Worm (Caenorhabditis elegans) whole organism, L1 larva: ENCODE measurements around the gene C03B1.3.

Experiments used
- C04F5.9 ChIP-seq: sonication (generic microtip); optimal IDR thresholded peaks from 2 replicates; lab custom pipeline; 2016; ENCODE audit warnings: missing genetic modification characterization, missing compliant biosample characterization
- F16B12.6 ChIP-seq: fragments of 150-350 bp; optimal IDR thresholded peaks from 2 replicates; lab custom pipeline; 2014; ENCODE audit warnings: missing biosample characterization, missing genetic modification characterization
- aha-1 ChIP-seq: fragments of 150-350 bp; optimal IDR thresholded peaks from 2 replicates; lab custom pipeline; 2014; ENCODE audit warnings: missing biosample characterization, missing genetic modification characterization
- aly-2 ChIP-seq: fragments of 150-350 bp; optimal IDR thresholded peaks from 2 replicates; lab custom pipeline; 2014; ENCODE audit warnings: missing biosample characterization, missing genetic modification characterization
- ama-1 ChIP-seq: fragments of 150-350 bp; optimal IDR thresholded peaks from 2 replicates; lab custom pipeline; 2014
- ceh-63 ChIP-seq: fragments of 200-800 bp; sonication (Bioruptor generic); optimal IDR thresholded peaks from 2 replicates; lab custom pipeline; 2018; ENCODE audit warnings: mild to moderate bottlenecking, missing genetic modification characterization, missing compliant biosample characterization
- ceh-82 ChIP-seq, 3 experiments: fragments of 150-350 bp in 1 of 3; sonication (generic microtip) in 2 of 3; optimal IDR thresholded peaks; 2 replicates each; lab custom pipeline; 2014 to 2017; ENCODE audit warnings: missing biosample characterization in 3 of 3, missing genetic modification characterization in 3 of 3
- ceh-88 ChIP-seq: fragments of 200-800 bp; sonication (Bioruptor generic); IDR thresholded peaks from 2 replicates; pipeline ENCODE4 v1.3.6; 2022; ENCODE audit warnings: missing genetic modification characterization, missing compliant biosample characterization
- ceh-90 ChIP-seq: sonication (generic microtip); optimal IDR thresholded peaks from 2 replicates; lab custom pipeline; 2016; ENCODE audit warnings: missing genetic modification characterization, missing compliant biosample characterization
- dpl-1 ChIP-seq, 3 experiments: fragments of 150-350 bp in 2 of 3; sonication (generic microtip) in 1 of 3; optimal IDR thresholded peaks; 2 replicates each; lab custom pipeline; 2014 to 2017; ENCODE audit warnings: missing biosample characterization in 3 of 3, missing genetic modification characterization in 3 of 3, missing genetic modification reagents in 3 of 3
- dsc-1 ChIP-seq: sonication (generic microtip); optimal IDR thresholded peaks from 2 replicates; lab custom pipeline; 2016; ENCODE audit warnings: mild to moderate bottlenecking, missing genetic modification characterization, missing compliant biosample characterization
- efl-1 ChIP-seq, 4 experiments: fragments of 150-350 bp; optimal IDR thresholded peaks in 3 of 4; peaks in 1 of 4; 1 replicate in 1 of 4; 2 replicates in 3 of 4; lab custom pipeline; 2014; ENCODE audit warnings: missing biosample characterization in 2 of 4, missing genetic modification characterization in 2 of 4, missing genetic modification reagents in 2 of 4
- egl-13 ChIP-seq: sonication (generic microtip); optimal IDR thresholded peaks from 2 replicates; lab custom pipeline; 2016; ENCODE audit warnings: missing genotype, missing genetic modification reagents, missing genetic modification characterization, missing compliant biosample characterization
- egl-27 ChIP-seq, 2 experiments: fragments of 150-350 bp in 1 of 2; sonication (generic microtip); optimal IDR thresholded peaks; 3 replicates each; lab custom pipeline; 2017 to 2018; ENCODE audit warnings: missing biosample characterization in 2 of 2, missing genetic modification characterization in 2 of 2, missing genetic modification reagents in 2 of 2
- elt-3 ChIP-seq, 6 experiments: fragments of 150-350 bp in 1 of 6; sonication (generic microtip); optimal IDR thresholded peaks; 2 replicates each; lab custom pipeline; 2017 to 2018; ENCODE audit warnings: missing biosample characterization in 6 of 6, missing genetic modification characterization in 6 of 6, inconsistent platforms in 1 of 6
- ets-5 ChIP-seq: fragments of 200-800 bp; sonication (Bioruptor generic); IDR thresholded peaks from 2 replicates; pipeline ENCODE4 v1.3.6; 2022; ENCODE audit warnings: missing genetic modification characterization, missing compliant biosample characterization
- fkh-10 ChIP-seq: sonication (generic microtip); optimal IDR thresholded peaks from 2 replicates; lab custom pipeline; 2017; ENCODE audit warnings: missing biosample characterization, missing genetic modification reagents, missing genetic modification characterization
- fos-1 ChIP-seq: fragments of 150-350 bp; optimal IDR thresholded peaks from 2 replicates; lab custom pipeline; 2014; ENCODE audit warnings: missing biosample characterization, missing genetic modification characterization
- grh-1 ChIP-seq: fragments of 200-800 bp; sonication (Bioruptor generic); IDR thresholded peaks from 2 replicates; pipeline ENCODE4 v1.3.6; 2022; ENCODE audit warnings: missing genetic modification reagents, missing genetic modification characterization, missing compliant biosample characterization
- hpl-2 ChIP-seq: fragments of 150-350 bp; optimal IDR thresholded peaks from 2 replicates; lab custom pipeline; 2014; ENCODE audit warnings: missing biosample characterization, missing genetic modification reagents, missing genetic modification characterization
- irx-1 ChIP-seq: sonication (generic microtip); optimal IDR thresholded peaks from 2 replicates; lab custom pipeline; 2016; ENCODE audit warnings: missing genetic modification characterization, missing compliant biosample characterization
- isw-1 ChIP-seq: fragments of 200-800 bp; sonication (Bioruptor generic); IDR thresholded peaks from 2 replicates; pipeline ENCODE4 v1.3.6; 2022; ENCODE audit warnings: missing genetic modification characterization, missing compliant biosample characterization
- jun-1 ChIP-seq: fragments of 150-350 bp; optimal IDR thresholded peaks from 2 replicates; lab custom pipeline; 2014; ENCODE audit warnings: missing biosample characterization, missing genetic modification reagents, missing genetic modification characterization
- lin-14 ChIP-seq: fragments of 200-800 bp; sonication (Bioruptor generic); optimal IDR thresholded peaks from 2 replicates; lab custom pipeline; 2018; ENCODE audit warnings: mild to moderate bottlenecking, missing genetic modification characterization, moderate library complexity, missing compliant biosample characterization
- lin-15B ChIP-seq: fragments of 150-350 bp; sonication (generic microtip); optimal IDR thresholded peaks from 3 replicates; lab custom pipeline; 2014; ENCODE audit warnings: missing biosample characterization, missing genetic modification characterization
- lin-35 ChIP-seq, 2 experiments: fragments of 150-350 bp; optimal IDR thresholded peaks; 2 replicates each; lab custom pipeline; 2014; ENCODE audit warnings: missing biosample characterization in 2 of 2, missing genetic modification characterization in 2 of 2, missing genetic modification reagents in 2 of 2
- lin-39 ChIP-seq: fragments of 150-350 bp; optimal IDR thresholded peaks from 2 replicates; lab custom pipeline; 2014; ENCODE audit warnings: missing biosample characterization, missing genetic modification reagents, missing genetic modification characterization
- lir-3 ChIP-seq: sonication (generic microtip); optimal IDR thresholded peaks from 2 replicates; lab custom pipeline; 2016; ENCODE audit warnings: mild to moderate bottlenecking, missing genetic modification characterization, moderate library complexity, missing compliant biosample characterization; ENCODE audit not compliant: poor library complexity
- lsy-2 ChIP-seq, 2 experiments: fragments of 150-350 bp; optimal IDR thresholded peaks; 2 replicates each; lab custom pipeline; 2014; ENCODE audit warnings: missing biosample characterization in 2 of 2, missing genetic modification characterization in 2 of 2
- mab-9 ChIP-seq: fragments of 200-800 bp; sonication (Bioruptor generic); IDR thresholded peaks from 2 replicates; pipeline ENCODE4 v1.3.6; 2022; ENCODE audit warnings: missing genetic modification reagents, missing genetic modification characterization, missing compliant biosample characterization
- mef-2 ChIP-seq: fragments of 150-350 bp; optimal IDR thresholded peaks from 2 replicates; lab custom pipeline; 2014; ENCODE audit warnings: missing biosample characterization, missing genetic modification characterization
- mep-1 ChIP-seq: fragments of 150-350 bp; optimal IDR thresholded peaks from 2 replicates; lab custom pipeline; 2014; ENCODE audit warnings: missing biosample characterization, missing genetic modification characterization
- nhr-11 ChIP-seq: fragments of 150-350 bp; optimal IDR thresholded peaks from 2 replicates; lab custom pipeline; 2014; ENCODE audit warnings: missing biosample characterization, missing genetic modification characterization
- nhr-19 ChIP-seq: fragments of 200-800 bp; sonication (Bioruptor generic); conservative IDR thresholded peaks from 2 replicates; pipeline ENCODE4 v1.3.6; 2022; ENCODE audit warnings: missing genetic modification characterization, missing compliant biosample characterization
- nhr-20 ChIP-seq: sonication (generic microtip); optimal IDR thresholded peaks from 2 replicates; lab custom pipeline; 2016; ENCODE audit warnings: mild to moderate bottlenecking, missing genetic modification characterization, missing compliant biosample characterization
- nhr-237 ChIP-seq: fragments of 150-350 bp; optimal IDR thresholded peaks from 2 replicates; lab custom pipeline; 2014; ENCODE audit warnings: missing biosample characterization, missing genetic modification characterization
- nhr-47 ChIP-seq: sonication (generic microtip); optimal IDR thresholded peaks from 2 replicates; lab custom pipeline; 2016; ENCODE audit warnings: mild to moderate bottlenecking, missing genetic modification characterization, moderate library complexity, missing compliant biosample characterization
- nhr-71 ChIP-seq: sonication (generic microtip); optimal IDR thresholded peaks from 2 replicates; lab custom pipeline; 2016; ENCODE audit warnings: mild to moderate bottlenecking, missing genetic modification characterization, moderate library complexity, missing compliant biosample characterization
- nhr-76 ChIP-seq: sonication (generic microtip); optimal IDR thresholded peaks from 2 replicates; lab custom pipeline; 2017; ENCODE audit warnings: missing biosample characterization, missing genetic modification characterization
- nhr-77 ChIP-seq: fragments of 150-350 bp; optimal IDR thresholded peaks from 2 replicates; lab custom pipeline; 2014; ENCODE audit warnings: missing biosample characterization, missing genetic modification characterization
- nhr-85 ChIP-seq: sonication (generic microtip); peaks from one replicate; lab custom pipeline; 2016; ENCODE audit warnings: missing genetic modification characterization, inconsistent platforms, missing compliant biosample characterization
- pqm-1 ChIP-seq: sonication (generic microtip); optimal IDR thresholded peaks from 3 replicates; lab custom pipeline; 2017; ENCODE audit warnings: missing biosample characterization, missing genetic modification characterization
- snpc-4 ChIP-seq: fragments of 150-350 bp; optimal IDR thresholded peaks from 2 replicates; lab custom pipeline; 2014; ENCODE audit warnings: missing biosample characterization, missing genetic modification characterization
- snu-23 ChIP-seq: sonication (generic microtip); optimal IDR thresholded peaks from 2 replicates; lab custom pipeline; 2016; ENCODE audit warnings: missing genetic modification characterization, missing compliant biosample characterization
- tbx-2 ChIP-seq: sonication (generic microtip); optimal IDR thresholded peaks from 2 replicates; lab custom pipeline; 2016; ENCODE audit warnings: missing genetic modification characterization, missing compliant biosample characterization
- tlp-1 ChIP-seq: fragments of 150-350 bp; optimal IDR thresholded peaks from 2 replicates; lab custom pipeline; 2014; ENCODE audit warnings: missing biosample characterization, missing genetic modification characterization
- unc-130 ChIP-seq: fragments of 150-350 bp; optimal IDR thresholded peaks from 2 replicates; lab custom pipeline; 2017; ENCODE audit warnings: missing biosample characterization, missing genetic modification characterization, inconsistent platforms
- unc-30 ChIP-seq: sonication (generic microtip); optimal IDR thresholded peaks from 2 replicates; lab custom pipeline; 2017; ENCODE audit warnings: missing biosample characterization, missing genetic modification characterization
- unc-62 ChIP-seq: fragments of 150-350 bp; optimal IDR thresholded peaks from 2 replicates; lab custom pipeline; 2014; ENCODE audit warnings: missing biosample characterization, missing genetic modification reagents, missing genetic modification characterization
- unc-86 ChIP-seq: sonication (generic microtip); optimal IDR thresholded peaks from 2 replicates; lab custom pipeline; 2016; ENCODE audit warnings: missing genetic modification characterization, missing compliant biosample characterization
- xbp-1 ChIP-seq: sonication (generic microtip); optimal IDR thresholded peaks from 2 replicates; lab custom pipeline; 2016; ENCODE audit warnings: missing genetic modification characterization, missing compliant biosample characterization
- ztf-4 ChIP-seq: fragments of 150-350 bp; optimal IDR thresholded peaks from 2 replicates; lab custom pipeline; 2014; ENCODE audit warnings: missing biosample characterization, missing genetic modification characterization

C03B1.3 gene

DNA sequence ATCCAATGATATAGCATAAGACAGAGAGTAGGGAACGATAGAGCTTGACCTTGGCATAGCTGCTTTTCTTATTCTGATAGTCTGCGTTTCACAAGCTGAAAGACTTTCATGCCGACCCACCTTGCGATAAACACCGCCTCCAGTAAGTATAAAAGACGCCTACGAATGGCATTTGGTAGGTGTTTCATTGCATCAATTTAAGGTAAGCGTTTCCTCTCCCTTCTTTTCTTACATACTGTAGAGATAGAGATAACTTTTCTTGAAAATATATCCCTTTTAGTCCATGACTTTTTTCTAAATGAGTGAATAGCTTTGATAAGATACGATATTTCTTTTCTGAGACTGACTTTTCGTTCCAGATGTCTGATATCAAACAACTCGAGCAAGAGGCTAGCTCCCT, 42.7 kb upstream of the C03B1.3 start, which contains the start of gene col-167:
Gene col-167 (plus strand): TSS at position 360 of the 400 bp plus-strand sequence.
- no peak for TF ChIP-seq dpl-1 (GFP tag; optimal IDR thresholded peaks at IDR 0.05; lab: Kevin White, UChicago)
- TF ChIP-seq fos-1 (tag; lab: Kevin White, UChicago) = no peak
- no peak for TF ChIP-seq unc-130 (tag; lab: Kevin White, UChicago)
- TF ChIP-seq unc-62 (GFP tag; lab: Kevin White, UChicago) = no peak
- peak; percentile 9 for TF ChIP-seq lin-14 (GFP tag; lab: Kevin White, UChicago)
- TF ChIP-seq isw-1 = no peak
- TF ChIP-seq snu-23 (GFP tag; lab: Kevin White, UChicago) = peak; percentile 11
- no peak for TF ChIP-seq nhr-19
- no peak for TF ChIP-seq lin-35 (GFP tag; optimal IDR thresholded peaks at IDR 0.05; lab: Kevin White, UChicago)
- no peak for TF ChIP-seq ama-1 (lab: Kevin White, UChicago)
- no peak for TF ChIP-seq unc-86 (tag; lab: Kevin White, UChicago)
- no peak for TF ChIP-seq nhr-237 (tag; lab: Kevin White, UChicago)
- no peak for TF ChIP-seq nhr-76
- TF ChIP-seq ceh-88 (GFP tag; lab: Robert Waterston, UW) = no peak
- TF ChIP-seq dsc-1 (tag; lab: Kevin White, UChicago) = no peak
- peak; percentile 13 for TF ChIP-seq nhr-71 (tag; lab: Kevin White, UChicago)
- no peak for TF ChIP-seq efl-1 (optimal IDR thresholded peaks at IDR 0.05; lab: Kevin White, UChicago)
- no peak for TF ChIP-seq efl-1 (GFP tag; optimal IDR thresholded peaks at IDR 0.05 in 1 of 2; lab: Kevin White, UChicago)
- TF ChIP-seq irx-1 (tag; lab: Kevin White, UChicago) = no peak
- TF ChIP-seq C04F5.9 (tag; lab: Kevin White, UChicago) = no peak
- TF ChIP-seq egl-13 (tag; lab: Kevin White, UChicago) = no peak
- no peak for TF ChIP-seq snpc-4 (tag; lab: Kevin White, UChicago)
- TF ChIP-seq ceh-82 (tag; optimal IDR thresholded peaks at IDR 0.05; lab: Kevin White, UChicago) = no peak
- no peak for TF ChIP-seq nhr-47
- no peak for TF ChIP-seq mef-2
- TF ChIP-seq nhr-85 (tag; lab: Kevin White, UChicago) = peak; percentile 86
- TF ChIP-seq ceh-63 (GFP tag; lab: Kevin White, UChicago) = no peak
- no peak for TF ChIP-seq nhr-20 (tag; lab: Kevin White, UChicago)
- no peak for TF ChIP-seq aha-1 (tag; lab: Kevin White, UChicago)
- TF ChIP-seq unc-30 (tag; lab: Kevin White, UChicago) = no peak
- no peak for TF ChIP-seq egl-27 (tag; optimal IDR thresholded peaks at IDR 0.05; lab: Kevin White, UChicago)
- no peak for TF ChIP-seq xbp-1 (tag; lab: Kevin White, UChicago)
- TF ChIP-seq elt-3 (tag; optimal IDR thresholded peaks at IDR 0.05; lab: Kevin White, UChicago) = peak in 3 of 6 experiments; percentile 41 to 47 (median 44)
- TF ChIP-seq jun-1 (tag; lab: Kevin White, UChicago) = no peak
- TF ChIP-seq nhr-77 = no peak
- 0 out of 2 replicates have a peak, but pooled peaks have one; percentile 12 for TF ChIP-seq grh-1 (GFP tag; lab: Robert Waterston, UW)
- TF ChIP-seq F16B12.6 = no peak
- no peak for TF ChIP-seq mab-9 (GFP tag; lab: Robert Waterston, UW)
- TF ChIP-seq lsy-2 (tag; optimal IDR thresholded peaks at IDR 0.05; lab: Kevin White, UChicago) = no peak
- TF ChIP-seq pqm-1 (tag; lab: Kevin White, UChicago) = no peak
- peak; percentile 7 for TF ChIP-seq tbx-2 (tag; lab: Kevin White, UChicago)
- TF ChIP-seq aly-2 = no peak
- TF ChIP-seq hpl-2 = no peak
- no peak for TF ChIP-seq ceh-90
- TF ChIP-seq lin-15B (tag; lab: Kevin White, UChicago) = no peak
- TF ChIP-seq nhr-11 (tag; lab: Kevin White, UChicago) = no peak
- no peak for TF ChIP-seq mep-1 (tag; lab: Kevin White, UChicago)
- TF ChIP-seq ztf-4 (tag; lab: Kevin White, UChicago) = no peak
- no peak for TF ChIP-seq lir-3 (tag; lab: Kevin White, UChicago)
- no peak for TF ChIP-seq fkh-10 (GFP tag; lab: Kevin White, UChicago)
- no peak for TF ChIP-seq lin-39
- TF ChIP-seq tlp-1 = no peak
- TF ChIP-seq ets-5 (GFP tag; lab: Robert Waterston, UW) = no peak
